Worm (Caenorhabditis elegans) whole organism, late embryonic: ENCODE results near the gene T05G5.1.

ENCODE experiments used
- C08G9.2 ChIP-seq: sonication (generic microtip); optimal IDR thresholded peaks from 2 replicates; lab custom pipeline; 2016; ENCODE audit warnings: mild to moderate bottlenecking, missing genetic modification characterization, moderate library complexity, missing compliant biosample characterization
- ama-1 ChIP-seq: fragments of 150-350 bp; optimal IDR thresholded peaks from 2 replicates; lab custom pipeline; 2014
- ceh-14 ChIP-seq: sonication (generic microtip); optimal IDR thresholded peaks from 2 replicates; lab custom pipeline; 2016; ENCODE audit warnings: missing genotype, missing genetic modification characterization, missing compliant biosample characterization
- ceh-2 ChIP-seq: sonication (generic microtip); optimal IDR thresholded peaks from 2 replicates; lab custom pipeline; 2016; ENCODE audit warnings: missing genotype, missing genetic modification characterization, missing compliant biosample characterization
- dve-1 ChIP-seq: sonication (generic microtip); optimal IDR thresholded peaks from 2 replicates; lab custom pipeline; 2017; ENCODE audit warnings: antibody characterized with exemption, mild to moderate bottlenecking, missing genetic modification characterization, missing compliant biosample characterization
- fkh-10 ChIP-seq: fragments of 150-350 bp; optimal IDR thresholded peaks from 2 replicates; lab custom pipeline; 2014; ENCODE audit warnings: missing biosample characterization, missing genetic modification reagents, missing genetic modification characterization
- nhr-11 ChIP-seq: fragments of 150-350 bp; optimal IDR thresholded peaks from 2 replicates; lab custom pipeline; 2014; ENCODE audit warnings: missing biosample characterization, missing genetic modification characterization
- pag-3 ChIP-seq: sonication (generic microtip); optimal IDR thresholded peaks from 2 replicates; lab custom pipeline; 2016; ENCODE audit warnings: missing compliant biosample characterization, missing genetic modification characterization, borderline replicate concordance
- pha-4 ChIP-seq: fragments of 150-350 bp; optimal IDR thresholded peaks from 2 replicates; lab custom pipeline; 2018; ENCODE audit warnings: missing biosample characterization, missing genetic modification reagents, missing genetic modification characterization
- pqm-1 ChIP-seq: sonication (generic microtip); optimal IDR thresholded peaks from 2 replicates; lab custom pipeline; 2016; ENCODE audit warnings: missing genetic modification characterization, missing compliant biosample characterization
- rnt-1 ChIP-seq: sonication (generic microtip); optimal IDR thresholded peaks from 2 replicates; lab custom pipeline; 2016; ENCODE audit warnings: missing genetic modification characterization, missing compliant biosample characterization
- syd-9 ChIP-seq: sonication (generic microtip); optimal IDR thresholded peaks from 2 replicates; lab custom pipeline; 2016; ENCODE audit warnings: mild to moderate bottlenecking, missing genetic modification characterization, moderate library complexity, missing compliant biosample characterization
- tbx-2 ChIP-seq: sonication (generic microtip); optimal IDR thresholded peaks from 2 replicates; lab custom pipeline; 2016; ENCODE audit warnings: missing genetic modification characterization, missing compliant biosample characterization

ce11 chrIII:9764718-9765117 lies 21.6 kb upstream of the T05G5.1 start:
- TF ChIP-seq fkh-10 (GFP tag; lab: Kevin White, UChicago), result no peak
- no peak for TF ChIP-seq dve-1
- no peak for TF ChIP-seq nhr-11 (tag; lab: Kevin White, UChicago)
- TF ChIP-seq ama-1, result no peak
- TF ChIP-seq pag-3 (tag; lab: Kevin White, UChicago), result no peak
- TF ChIP-seq syd-9 (tag; lab: Kevin White, UChicago), result no peak
- no peak for TF ChIP-seq C08G9.2
- TF ChIP-seq pqm-1 (tag; lab: Kevin White, UChicago), result no peak
- TF ChIP-seq pha-4 (tag; lab: Kevin White, UChicago), result no peak
- TF ChIP-seq ceh-2 (tag; lab: Kevin White, UChicago), result no peak
- no peak for TF ChIP-seq rnt-1 (tag; lab: Kevin White, UChicago)
- TF ChIP-seq ceh-14 (tag; lab: Kevin White, UChicago), result no peak
- TF ChIP-seq tbx-2 (tag; lab: Kevin White, UChicago), result no peak
